Fruit fly (Drosophila melanogaster): ENCODE results near the gene Alp12.

Alp12 gene

dm6 chr2L:19377129-19378083 lies 46.4 kb upstream of the Alp12 start (continued):
- TF ChIP-seq CG5953 (GFP tag; IDR thresholded peaks at IDR 0.05): no peak
- no peak for TF ChIP-seq cad (GFP tag; optimal IDR thresholded peaks at IDR 0.05)
- TF ChIP-seq zen (tag; optimal IDR thresholded peaks at IDR 0.05): peak; percentile 55
- TF ChIP-seq tap (tag; optimal IDR thresholded peaks at IDR 0.05): peak; percentile 53
- no peak for TF ChIP-seq CG4360 (GFP tag; IDR thresholded peaks at IDR 0.05)
- peak; percentile 71 for TF ChIP-seq phol (tag; optimal IDR thresholded peaks at IDR 0.05)
- peak; percentile 14 for TF ChIP-seq Elba2 (GFP tag; optimal IDR thresholded peaks at IDR 0.05)
- no peak for TF ChIP-seq Gsc (GFP tag; IDR thresholded peaks at IDR 0.05)
- peak; percentile 41 for TF ChIP-seq gcm (GFP tag; optimal IDR thresholded peaks at IDR 0.05)
- TF ChIP-seq danr (GFP tag; IDR thresholded peaks at IDR 0.05): no peak
- no peak for TF ChIP-seq CG6765 (GFP tag; optimal IDR thresholded peaks at IDR 0.05)
- TF ChIP-seq Hmx (GFP tag; optimal IDR thresholded peaks at IDR 0.05): no peak
- TF ChIP-seq CG10959 (GFP tag; IDR thresholded peaks at IDR 0.05): no peak
- TF ChIP-seq Trl (optimal IDR thresholded peaks at IDR 0.05): no peak
- TF ChIP-seq Trl (GFP tag; optimal IDR thresholded peaks at IDR 0.05): peak; percentile 1
- no peak for TF ChIP-seq br (optimal IDR thresholded peaks at IDR 0.05)
- 0 out of 2 replicates have a peak, but pooled peaks have one; percentile 11 for TF ChIP-seq MBD-R2 (GFP tag; IDR thresholded peaks at IDR 0.05)
- peak; percentile 29 for TF ChIP-seq Mes4 (GFP tag; optimal IDR thresholded peaks at IDR 0.05)
- no peak for TF ChIP-seq nau (GFP tag; optimal IDR thresholded peaks at IDR 0.05)
- peak; percentile 50 for TF ChIP-seq CG2202 (tag; optimal IDR thresholded peaks at IDR 0.05)
- TF ChIP-seq CG8290 (GFP tag; optimal IDR thresholded peaks at IDR 0.05): peak; percentile 22
- no peak for TF ChIP-seq CG8290 (tag; optimal IDR thresholded peaks at IDR 0.05)
- TF ChIP-seq fd102C (GFP tag; optimal IDR thresholded peaks at IDR 0.05): no peak
- TF ChIP-seq croc (GFP tag; conservative IDR thresholded peaks at IDR 0.05): no peak; the same call in 1 of the 3 replicates
- TF ChIP-seq Fer2 (tag; optimal IDR thresholded peaks at IDR 0.05): no peak
- TF ChIP-seq twi (tag; optimal IDR thresholded peaks at IDR 0.05): peak; percentile 27
- TF ChIP-seq CG32532 (GFP tag; IDR thresholded peaks at IDR 0.05): no peak
- TF ChIP-seq Fer1 (GFP tag; optimal IDR thresholded peaks at IDR 0.05): peak; percentile 30
- TF ChIP-seq CG10431 (GFP tag; optimal IDR thresholded peaks at IDR 0.05): no peak
- peak; percentile 73 for TF ChIP-seq abd-A (tag; optimal IDR thresholded peaks at IDR 0.05)
- TF ChIP-seq CG31224 (GFP tag; IDR thresholded peaks at IDR 0.05): 0 out of 2 replicates have a peak, but pooled peaks have one; percentile 7
- peak; percentile 33; the same call in 1 of the 2 replicates for TF ChIP-seq CG14667 (GFP tag; IDR thresholded peaks at IDR 0.05)
- TF ChIP-seq fd64A (GFP tag; optimal IDR thresholded peaks at IDR 0.05): no peak
- no peak for TF ChIP-seq C15 (GFP tag; IDR thresholded peaks at IDR 0.05)
- no peak for TF ChIP-seq tx (GFP tag; optimal IDR thresholded peaks at IDR 0.05)
- no peak for TF ChIP-seq CG4328 (GFP tag; optimal IDR thresholded peaks at IDR 0.05)
- no peak for TF ChIP-seq shn (GFP tag; optimal IDR thresholded peaks at IDR 0.05)
- peak in 1 of 2 experiments; percentile 69 for TF ChIP-seq bsh (GFP tag; optimal IDR thresholded peaks at IDR 0.05)
- TF ChIP-seq TFAM (GFP tag; optimal IDR thresholded peaks at IDR 0.05): no peak
- peak; percentile 39 for TF ChIP-seq Hsf (GFP tag; optimal IDR thresholded peaks at IDR 0.05)
- peak; percentile 61 for TF ChIP-seq CG1603 (tag; optimal IDR thresholded peaks at IDR 0.05)
- TF ChIP-seq CG13624 (GFP tag; optimal IDR thresholded peaks at IDR 0.05): no peak
- TF ChIP-seq disco-r (GFP tag; optimal IDR thresholded peaks at IDR 0.05): no peak
- peak; percentile 20 to 30 for TF ChIP-seq dpn (GFP tag; optimal IDR thresholded peaks at IDR 0.05)
- no peak for TF ChIP-seq tll (GFP tag; optimal IDR thresholded peaks at IDR 0.05)
- TF ChIP-seq CG2678 (tag; optimal IDR thresholded peaks at IDR 0.05): peak; percentile 69
- no peak for TF ChIP-seq CG6791 (GFP tag; IDR thresholded peaks at IDR 0.05; ENCODE audit: partially characterized antibody)
- no peak; the same call in 2 of the 3 replicates for TF ChIP-seq tgo (GFP tag; IDR thresholded peaks at IDR 0.05)
- TF ChIP-seq Med (GFP tag): peak; percentile 78
- TF ChIP-seq mld (GFP tag; IDR thresholded peaks at IDR 0.05; ENCODE audit: partially characterized antibody): no peak

All from whole organism, embryonic.